Worm (Caenorhabditis elegans) whole organism, L1 larva: ENCODE measurements around the gene rnf-5.

Experiments
- C34B4.2 ChIP-seq: sonication (generic microtip); optimal IDR thresholded peaks from 2 replicates; lab custom pipeline; 2017; ENCODE audit warnings: mild to moderate bottlenecking, missing genetic modification characterization, missing compliant biosample characterization
- aha-1 ChIP-seq: fragments of 150-350 bp; optimal IDR thresholded peaks from 2 replicates; lab custom pipeline; 2014; ENCODE audit warnings: missing biosample characterization, missing genetic modification characterization
- ama-1 ChIP-seq: fragments of 150-350 bp; optimal IDR thresholded peaks from 2 replicates; lab custom pipeline; 2014
- ceh-63 ChIP-seq: fragments of 200-800 bp; sonication (Bioruptor generic); optimal IDR thresholded peaks from 2 replicates; lab custom pipeline; 2018; ENCODE audit warnings: mild to moderate bottlenecking, missing genetic modification characterization, missing compliant biosample characterization
- ceh-8 ChIP-seq: fragments of 200-800 bp; sonication (Bioruptor generic); optimal IDR thresholded peaks from 2 replicates; lab custom pipeline; 2018; ENCODE audit warnings: mild to moderate bottlenecking, missing genetic modification characterization, moderate library complexity, missing compliant biosample characterization
- ceh-82 ChIP-seq, 3 experiments: fragments of 150-350 bp in 1 of 3; sonication (generic microtip) in 2 of 3; optimal IDR thresholded peaks; 2 replicates each; lab custom pipeline; 2014 to 2017; ENCODE audit warnings: missing biosample characterization in 3 of 3, missing genetic modification characterization in 3 of 3
- ces-1 ChIP-seq: fragments of 150-350 bp; optimal IDR thresholded peaks from 2 replicates; lab custom pipeline; 2014; ENCODE audit warnings: missing biosample characterization, missing genetic modification reagents, missing genetic modification characterization
- dpl-1 ChIP-seq, 3 experiments: fragments of 150-350 bp in 2 of 3; sonication (generic microtip) in 1 of 3; optimal IDR thresholded peaks; 2 replicates each; lab custom pipeline; 2014 to 2017; ENCODE audit warnings: missing biosample characterization in 3 of 3, missing genetic modification characterization in 3 of 3, missing genetic modification reagents in 3 of 3
- dsc-1 ChIP-seq: sonication (generic microtip); optimal IDR thresholded peaks from 2 replicates; lab custom pipeline; 2016; ENCODE audit warnings: mild to moderate bottlenecking, missing genetic modification characterization, missing compliant biosample characterization
- efl-1 ChIP-seq, 4 experiments: fragments of 150-350 bp; optimal IDR thresholded peaks in 3 of 4; peaks in 1 of 4; 1 replicate in 1 of 4; 2 replicates in 3 of 4; lab custom pipeline; 2014; ENCODE audit warnings: missing biosample characterization in 2 of 4, missing genetic modification characterization in 2 of 4, missing genetic modification reagents in 2 of 4
- elt-3 ChIP-seq, 6 experiments: fragments of 150-350 bp in 1 of 6; sonication (generic microtip); optimal IDR thresholded peaks; 2 replicates each; lab custom pipeline; 2017 to 2018; ENCODE audit warnings: missing biosample characterization in 6 of 6, missing genetic modification characterization in 6 of 6, inconsistent platforms in 1 of 6
- ets-5 ChIP-seq: fragments of 200-800 bp; sonication (Bioruptor generic); IDR thresholded peaks from 2 replicates; pipeline ENCODE4 v1.3.6; 2022; ENCODE audit warnings: missing genetic modification characterization, missing compliant biosample characterization
- fkh-10 ChIP-seq: sonication (generic microtip); optimal IDR thresholded peaks from 2 replicates; lab custom pipeline; 2017; ENCODE audit warnings: missing biosample characterization, missing genetic modification reagents, missing genetic modification characterization
- grh-1 ChIP-seq: fragments of 200-800 bp; sonication (Bioruptor generic); IDR thresholded peaks from 2 replicates; pipeline ENCODE4 v1.3.6; 2022; ENCODE audit warnings: missing genetic modification reagents, missing genetic modification characterization, missing compliant biosample characterization
- hlh-17 ChIP-seq: fragments of 200-800 bp; sonication (Bioruptor generic); optimal IDR thresholded peaks from 2 replicates; lab custom pipeline; 2018; ENCODE audit warnings: missing genetic modification characterization, mild to moderate bottlenecking, missing compliant biosample characterization, moderate library complexity, borderline replicate concordance
- irx-1 ChIP-seq: sonication (generic microtip); optimal IDR thresholded peaks from 2 replicates; lab custom pipeline; 2016; ENCODE audit warnings: missing genetic modification characterization, missing compliant biosample characterization
- lin-14 ChIP-seq: fragments of 200-800 bp; sonication (Bioruptor generic); optimal IDR thresholded peaks from 2 replicates; lab custom pipeline; 2018; ENCODE audit warnings: mild to moderate bottlenecking, missing genetic modification characterization, moderate library complexity, missing compliant biosample characterization
- lin-15B ChIP-seq: fragments of 150-350 bp; sonication (generic microtip); optimal IDR thresholded peaks from 3 replicates; lab custom pipeline; 2014; ENCODE audit warnings: missing biosample characterization, missing genetic modification characterization
- lin-35 ChIP-seq, 2 experiments: fragments of 150-350 bp; optimal IDR thresholded peaks; 2 replicates each; lab custom pipeline; 2014; ENCODE audit warnings: missing biosample characterization in 2 of 2, missing genetic modification characterization in 2 of 2, missing genetic modification reagents in 2 of 2
- mab-9 ChIP-seq: fragments of 200-800 bp; sonication (Bioruptor generic); IDR thresholded peaks from 2 replicates; pipeline ENCODE4 v1.3.6; 2022; ENCODE audit warnings: missing genetic modification reagents, missing genetic modification characterization, missing compliant biosample characterization
- mep-1 ChIP-seq: fragments of 150-350 bp; optimal IDR thresholded peaks from 2 replicates; lab custom pipeline; 2014; ENCODE audit warnings: missing biosample characterization, missing genetic modification characterization
- nhr-12 ChIP-seq: sonication (generic microtip); optimal IDR thresholded peaks from 2 replicates; lab custom pipeline; 2017; ENCODE audit warnings: missing biosample characterization, missing genetic modification characterization
- nhr-20 ChIP-seq: sonication (generic microtip); optimal IDR thresholded peaks from 2 replicates; lab custom pipeline; 2016; ENCODE audit warnings: mild to moderate bottlenecking, missing genetic modification characterization, missing compliant biosample characterization
- nhr-28 ChIP-seq: fragments of 150-350 bp; optimal IDR thresholded peaks from 2 replicates; lab custom pipeline; 2014; ENCODE audit warnings: missing biosample characterization, missing genetic modification characterization
- nhr-47 ChIP-seq: sonication (generic microtip); optimal IDR thresholded peaks from 2 replicates; lab custom pipeline; 2016; ENCODE audit warnings: mild to moderate bottlenecking, missing genetic modification characterization, moderate library complexity, missing compliant biosample characterization
- nhr-85 ChIP-seq: sonication (generic microtip); peaks from one replicate; lab custom pipeline; 2016; ENCODE audit warnings: missing genetic modification characterization, inconsistent platforms, missing compliant biosample characterization
- nhr-90 ChIP-seq: sonication (generic microtip); optimal IDR thresholded peaks from 2 replicates; lab custom pipeline; 2016; ENCODE audit warnings: mild to moderate bottlenecking, missing genetic modification characterization, missing compliant biosample characterization; ENCODE audit not compliant: poor library complexity
- pag-3 ChIP-seq: sonication (generic microtip); optimal IDR thresholded peaks from 2 replicates; lab custom pipeline; 2017; ENCODE audit warnings: missing genetic modification characterization, mild to moderate bottlenecking, missing compliant biosample characterization, antibody characterized with exemption, borderline replicate concordance; ENCODE audit not compliant: insufficient read depth
- pqm-1 ChIP-seq: sonication (generic microtip); optimal IDR thresholded peaks from 3 replicates; lab custom pipeline; 2017; ENCODE audit warnings: missing biosample characterization, missing genetic modification characterization
- rnt-1 ChIP-seq: sonication (generic microtip); optimal IDR thresholded peaks from 2 replicates; lab custom pipeline; 2016; ENCODE audit warnings: mild to moderate bottlenecking, missing genetic modification characterization, moderate library complexity, missing compliant biosample characterization
- snpc-4 ChIP-seq: fragments of 150-350 bp; optimal IDR thresholded peaks from 2 replicates; lab custom pipeline; 2014; ENCODE audit warnings: missing biosample characterization, missing genetic modification characterization
- sox-4 ChIP-seq: sonication (generic microtip); optimal IDR thresholded peaks from 2 replicates; lab custom pipeline; 2016; ENCODE audit warnings: missing genetic modification characterization, missing compliant biosample characterization
- swsn-7 ChIP-seq: sonication (generic microtip); optimal IDR thresholded peaks from 2 replicates; lab custom pipeline; 2016; ENCODE audit warnings: missing genetic modification characterization, missing compliant biosample characterization
- unc-130 ChIP-seq: fragments of 150-350 bp; optimal IDR thresholded peaks from 2 replicates; lab custom pipeline; 2017; ENCODE audit warnings: missing biosample characterization, missing genetic modification characterization, inconsistent platforms
- unc-86 ChIP-seq: sonication (generic microtip); optimal IDR thresholded peaks from 2 replicates; lab custom pipeline; 2016; ENCODE audit warnings: missing genetic modification characterization, missing compliant biosample characterization
- zag-1 ChIP-seq: fragments of 150-350 bp; optimal IDR thresholded peaks from 2 replicates; lab custom pipeline; 2014; ENCODE audit warnings: missing biosample characterization, missing genetic modification characterization
- ztf-11 ChIP-seq, 2 experiments: sonication (generic microtip); optimal IDR thresholded peaks; 2 replicates each; lab custom pipeline; 2016 to 2017; ENCODE audit warnings: missing genetic modification characterization in 2 of 2, missing biosample characterization in 1 of 2, missing compliant biosample characterization in 1 of 2
- ztf-4 ChIP-seq: fragments of 150-350 bp; optimal IDR thresholded peaks from 2 replicates; lab custom pipeline; 2014; ENCODE audit warnings: missing biosample characterization, missing genetic modification characterization

The rnf-5 gene

DNA sequence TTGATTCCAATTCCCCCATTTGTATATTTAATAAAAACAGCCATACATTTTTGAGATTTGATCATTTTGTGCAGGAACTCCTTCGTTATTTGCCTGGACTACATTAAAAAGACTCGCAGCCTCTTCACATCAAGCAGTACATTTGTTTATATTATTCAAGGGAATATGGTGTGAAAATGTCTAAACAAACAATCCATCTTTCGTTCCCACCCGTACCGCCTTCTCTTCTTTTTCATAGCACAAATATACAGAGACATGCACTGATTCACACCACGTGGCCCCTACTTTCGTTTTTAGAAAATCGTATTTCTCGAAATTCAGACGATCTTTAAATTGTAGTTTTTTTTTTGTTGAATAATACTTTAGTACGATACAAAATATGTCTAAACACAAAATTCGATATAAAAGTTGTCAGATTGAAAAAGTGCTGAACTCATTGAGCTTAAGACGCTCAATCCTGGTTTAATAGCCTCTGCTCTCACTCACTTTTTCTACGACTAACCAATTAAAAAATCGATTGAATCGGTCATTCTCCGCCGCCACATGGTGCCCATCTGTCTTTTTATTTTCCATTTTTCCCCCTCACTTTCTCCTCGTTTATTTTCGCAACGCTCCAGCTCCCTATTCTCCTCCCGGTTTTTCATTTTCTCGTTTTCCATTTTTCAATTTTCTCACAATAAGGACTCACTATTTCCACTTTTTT is 28.8 kb upstream of the rnf-5 start (continued):
- no peak for TF ChIP-seq lin-15B (tag; lab: Kevin White, UChicago)
- TF ChIP-seq swsn-7 (tag; lab: Kevin White, UChicago), result peak; percentile 21
- TF ChIP-seq fkh-10 (GFP tag; lab: Kevin White, UChicago), result no peak
- TF ChIP-seq ceh-8, result peak; percentile 44
- TF ChIP-seq pag-3 (tag; lab: Kevin White, UChicago), result no peak
- TF ChIP-seq nhr-47 (tag; lab: Kevin White, UChicago), result peak; percentile 59
- TF ChIP-seq unc-130 (tag; lab: Kevin White, UChicago), result peak; percentile 13
- no peak for TF ChIP-seq ztf-11 (tag; optimal IDR thresholded peaks at IDR 0.05; lab: Kevin White, UChicago)
- TF ChIP-seq grh-1 (GFP tag; lab: Robert Waterston, UW), result no peak; the same call in 1 of the 2 replicates
- TF ChIP-seq lin-35 (GFP tag; optimal IDR thresholded peaks at IDR 0.05; lab: Kevin White, UChicago), result peak in 1 of 2 experiments; percentile 34
- TF ChIP-seq ces-1 (GFP tag; lab: Kevin White, UChicago), result no peak
- peak; percentile 44 to 50 for TF ChIP-seq efl-1 (optimal IDR thresholded peaks at IDR 0.05; lab: Kevin White, UChicago)
- TF ChIP-seq efl-1 (GFP tag; optimal IDR thresholded peaks at IDR 0.05 in 1 of 2; lab: Kevin White, UChicago), result peak in 1 of 2 experiments; percentile 8
- no peak for TF ChIP-seq unc-86
- peak; percentile 95 for TF ChIP-seq ama-1 (lab: Kevin White, UChicago)
- no peak for TF ChIP-seq mep-1
- no peak for TF ChIP-seq ceh-63 (GFP tag; lab: Kevin White, UChicago)
- no peak for TF ChIP-seq nhr-28 (tag; lab: Kevin White, UChicago)
- TF ChIP-seq hlh-17 (GFP tag; lab: Kevin White, UChicago), result peak; percentile 5
- no peak for TF ChIP-seq nhr-12
- TF ChIP-seq dsc-1 (tag; lab: Kevin White, UChicago), result peak; percentile 64
- TF ChIP-seq C34B4.2, result no peak
- peak; percentile 37 for TF ChIP-seq nhr-20
- peak; percentile 72 for TF ChIP-seq ztf-4 (tag; lab: Kevin White, UChicago)
- peak; percentile 80 for TF ChIP-seq nhr-85 (tag; lab: Kevin White, UChicago)
- TF ChIP-seq ceh-82 (tag; optimal IDR thresholded peaks at IDR 0.05; lab: Kevin White, UChicago), result no peak
- TF ChIP-seq ets-5 (GFP tag; lab: Robert Waterston, UW), result no peak
- TF ChIP-seq aha-1 (tag; lab: Kevin White, UChicago), result no peak
- TF ChIP-seq nhr-90 (tag; lab: Kevin White, UChicago), result peak; percentile 63
- TF ChIP-seq dpl-1 (GFP tag; optimal IDR thresholded peaks at IDR 0.05; lab: Kevin White, UChicago), result no peak
- TF ChIP-seq zag-1 (tag; lab: Kevin White, UChicago), result no peak
- peak; percentile 35 for TF ChIP-seq irx-1 (tag; lab: Kevin White, UChicago)
- TF ChIP-seq lin-14 (GFP tag; lab: Kevin White, UChicago), result peak; percentile 22
- TF ChIP-seq pqm-1 (tag; lab: Kevin White, UChicago), result no peak
- no peak for TF ChIP-seq elt-3 (tag; optimal IDR thresholded peaks at IDR 0.05; lab: Kevin White, UChicago)
- no peak for TF ChIP-seq snpc-4 (tag; lab: Kevin White, UChicago)
- no peak for TF ChIP-seq sox-4

DNA sequence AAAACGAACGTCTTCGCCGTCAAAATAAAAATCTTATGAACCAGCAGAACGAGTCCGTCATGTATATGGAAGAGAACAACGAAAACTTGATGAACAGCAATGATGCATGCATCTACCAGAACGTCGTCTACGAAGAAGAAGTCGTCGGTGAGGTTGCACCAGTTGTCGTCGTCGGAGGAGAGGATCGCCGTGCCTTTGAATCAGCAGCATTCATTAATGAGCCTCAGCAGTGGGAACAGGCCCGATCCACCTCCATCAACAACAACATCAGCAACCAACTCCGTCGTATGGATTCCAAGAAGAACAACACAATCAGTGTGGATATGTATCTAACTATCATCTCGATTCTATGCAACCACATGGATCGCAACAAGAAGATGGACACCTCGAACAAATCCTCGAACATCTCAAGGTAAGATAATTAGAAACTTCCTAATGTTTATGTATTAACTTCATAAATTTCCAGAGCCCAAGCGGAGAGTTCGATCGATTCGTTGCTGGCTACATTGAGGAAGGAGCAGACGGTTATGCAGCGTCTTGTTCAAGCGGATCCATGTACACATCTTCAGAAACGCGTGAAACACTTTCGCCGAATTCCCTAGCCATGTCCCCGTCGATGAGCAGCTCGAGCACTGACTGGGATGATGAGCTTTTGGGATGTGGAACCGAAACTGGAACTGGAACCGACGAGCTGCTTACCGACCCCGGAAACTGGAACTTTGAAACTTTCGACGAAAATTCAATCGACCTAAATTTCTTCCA is 27.9 kb upstream of the rnf-5 start:
- peak; percentile 72 for TF ChIP-seq nhr-85 (tag; lab: Kevin White, UChicago)
- no peak for TF ChIP-seq nhr-47 (tag; lab: Kevin White, UChicago)
- peak; percentile 34 for TF ChIP-seq ztf-4 (tag; lab: Kevin White, UChicago)
- peak; percentile 14 for TF ChIP-seq rnt-1 (tag; lab: Kevin White, UChicago)
- 0 out of 2 replicates have a peak, but pooled peaks have one; percentile 1 for TF ChIP-seq mab-9
- TF ChIP-seq, all 84 proteins: peak for 4
